Fruit fly (Drosophila melanogaster) whole organism: ENCODE results near the gene sdk.

Source experiments
- EcR ChIP-seq, 2 experiments: fragments of >200 bp; optimal IDR thresholded peaks; 2 replicates each; lab custom pipeline; 2017; ENCODE audit warnings: missing biosample characterization in 2 of 2, missing genetic modification characterization in 2 of 2, missing genetic modification reagents in 2 of 2
- usp ChIP-seq: fragments of >200 bp; optimal IDR thresholded peaks from 2 replicates; lab custom pipeline; 2017; ENCODE audit warnings: missing biosample characterization, missing genetic modification characterization, mixed read lengths

dm6 chrX:646395-647009, 40.1 kb upstream of the sdk start:
- no peak for TF ChIP-seq usp (GFP tag; lab: Kevin White, UChicago)
- no peak for TF ChIP-seq EcR (GFP tag; optimal IDR thresholded peaks at IDR 0.05; lab: Kevin White, UChicago)
